Worm (Caenorhabditis elegans) whole organism, young adult: ENCODE data around the gene K07F5.7.
"Not testable (repeated sequence)": the region's sequence is repeated elsewhere in the genome, so short reads cannot be mapped to it uniquely, and the experiment has no call there.

ENCODE experiments used
- F22D6.2 ChIP-seq: sonication (generic microtip); optimal IDR thresholded peaks from 2 replicates; lab custom pipeline; 2016; ENCODE audit warnings: mild to moderate bottlenecking, missing genetic modification characterization, missing compliant biosample characterization
- F52B5.7 ChIP-seq: sonication (generic microtip); optimal IDR thresholded peaks from 2 replicates; lab custom pipeline; 2016; ENCODE audit warnings: mild to moderate bottlenecking, missing genetic modification characterization, missing compliant biosample characterization
- ama-1 ChIP-seq, 3 experiments: fragments of 150-350 bp in 1 of 3; sonication (generic microtip) in 2 of 3; optimal IDR thresholded peaks; 2 replicates each; lab custom pipeline; 2014 to 2018; ENCODE audit warnings: missing biosample characterization in 2 of 3, missing genetic modification characterization in 2 of 3, missing genetic modification reagents in 2 of 3
- attf-5 ChIP-seq: fragments of 200-800 bp; sonication (Bioruptor generic); optimal IDR thresholded peaks from 2 replicates; lab custom pipeline; 2018; ENCODE audit warnings: mild to moderate bottlenecking, missing genetic modification characterization, missing compliant biosample characterization
- mxl-1 ChIP-seq: sonication (generic microtip); optimal IDR thresholded peaks from 2 replicates; lab custom pipeline; 2016; ENCODE audit warnings: missing genetic modification characterization, missing compliant biosample characterization
- nhr-179 ChIP-seq: sonication (generic microtip); optimal IDR thresholded peaks from 2 replicates; lab custom pipeline; 2016; ENCODE audit warnings: mild to moderate bottlenecking, missing genetic modification characterization, missing compliant biosample characterization
- nhr-27 ChIP-seq: fragments of 200-800 bp; sonication (Bioruptor generic); optimal IDR thresholded peaks from 2 replicates; lab custom pipeline; 2018; ENCODE audit warnings: mild to moderate bottlenecking, missing genetic modification characterization, moderate library complexity, missing compliant biosample characterization
- pha-4 ChIP-seq: fragments of 150-350 bp; sonication (generic microtip); optimal IDR thresholded peaks from 2 replicates; lab custom pipeline; 2014; ENCODE audit warnings: missing biosample characterization, missing genetic modification reagents, missing genetic modification characterization
- sdz-38 ChIP-seq: sonication (generic microtip); optimal IDR thresholded peaks from 2 replicates; lab custom pipeline; 2016; ENCODE audit warnings: missing genotype, missing genetic modification characterization, missing compliant biosample characterization
- unc-62 ChIP-seq: fragments of 150-350 bp; optimal IDR thresholded peaks from 2 replicates; lab custom pipeline; 2014; ENCODE audit warnings: missing biosample characterization, missing genetic modification reagents, missing genetic modification characterization

DNA sequence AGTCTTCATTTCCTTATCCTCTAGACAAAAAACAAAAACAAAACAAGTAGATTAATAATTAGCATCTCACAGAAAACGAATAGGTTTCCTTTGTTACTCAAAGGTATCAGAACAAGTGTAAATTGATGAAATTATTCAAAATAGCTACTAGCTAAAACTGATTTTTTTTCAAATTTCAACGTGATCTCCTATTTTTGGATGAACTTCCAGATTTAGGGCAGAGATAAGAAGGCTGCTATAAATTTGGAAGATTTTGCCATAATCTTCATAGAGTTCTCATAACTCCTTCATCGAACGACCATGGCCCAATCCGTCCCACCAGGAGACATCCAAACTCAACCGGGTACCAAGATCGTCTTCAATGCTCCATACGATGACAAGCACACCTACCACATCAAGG lies 46.4 kb upstream of the K07F5.7 start, which contains the start of gene msp-77:
- TF ChIP-seq mxl-1 (tag; lab: Kevin White, UChicago); F22D6.2 (tag; lab: Kevin White, UChicago); F52B5.7 (tag; lab: Kevin White, UChicago); attf-5; ama-1 (optimal IDR thresholded peaks at IDR 0.05; lab: Kevin White, UChicago); ama-1 (GFP tag; optimal IDR thresholded peaks at IDR 0.05; lab: Kevin White, UChicago); nhr-27; nhr-179 (tag; lab: Kevin White, UChicago); pha-4; unc-62 (GFP tag; lab: Kevin White, UChicago); sdz-38: not testable (repeated sequence)
